Worm (Caenorhabditis elegans) whole organism, L4 larva: ENCODE data around the gene F49F1.18.

Experiments used
- F49E8.2 ChIP-seq: sonication (generic microtip); optimal IDR thresholded peaks from 2 replicates; lab custom pipeline; 2016; ENCODE audit warnings: missing compliant biosample characterization, mild to moderate bottlenecking, missing genetic modification characterization, borderline replicate concordance
- T20F7.1 ChIP-seq: fragments of 200-800 bp; sonication (Bioruptor generic); optimal IDR thresholded peaks from 2 replicates; lab custom pipeline; 2018; ENCODE audit warnings: mild to moderate bottlenecking, missing genetic modification characterization, missing compliant biosample characterization
- T26A8.4 ChIP-seq: fragments of 200-800 bp; sonication (Bioruptor generic); IDR thresholded peaks from 2 replicates; pipeline ENCODE4 v1.3.6; 2022; ENCODE audit warnings: missing genetic modification characterization, missing compliant biosample characterization
- Y48G9A.11 ChIP-seq: fragments of 200-800 bp; sonication (Bioruptor generic); IDR thresholded peaks from 2 replicates; pipeline ENCODE4 v1.3.6; 2022; ENCODE audit warnings: missing genetic modification reagents, missing genetic modification characterization, missing compliant biosample characterization
- Y5F2A.4 ChIP-seq: fragments of 200-800 bp; sonication (Bioruptor generic); optimal IDR thresholded peaks from 2 replicates; lab custom pipeline; 2018; ENCODE audit warnings: mild to moderate bottlenecking, missing genetic modification characterization, missing compliant biosample characterization
- attf-4 ChIP-seq: sonication (generic microtip); optimal IDR thresholded peaks from 3 replicates; lab custom pipeline; 2017; ENCODE audit warnings: missing biosample characterization, missing genetic modification characterization
- ceh-20 ChIP-seq: fragments of 200-800 bp; sonication (Bioruptor generic); IDR thresholded peaks from 2 replicates; pipeline ENCODE4 v1.3.6; 2022; ENCODE audit warnings: missing genetic modification reagents, missing genetic modification characterization, missing compliant biosample characterization
- ctbp-1 ChIP-seq: fragments of 200-800 bp; sonication (Bioruptor generic); IDR thresholded peaks from 2 replicates; pipeline ENCODE4 v1.3.6; 2022; ENCODE audit warnings: missing genetic modification reagents, missing genetic modification characterization, missing compliant biosample characterization
- daf-12 ChIP-seq: fragments of 150-350 bp; optimal IDR thresholded peaks from 2 replicates; lab custom pipeline; 2014; ENCODE audit warnings: missing biosample characterization, missing genetic modification reagents, missing genetic modification characterization
- duxl-1 ChIP-seq: sonication (generic microtip); optimal IDR thresholded peaks from 2 replicates; lab custom pipeline; 2016; ENCODE audit warnings: mild to moderate bottlenecking, missing genetic modification characterization, moderate library complexity, missing compliant biosample characterization; ENCODE audit not compliant: poor library complexity
- dve-1 ChIP-seq: sonication (generic microtip); optimal IDR thresholded peaks from 2 replicates; lab custom pipeline; 2017; ENCODE audit warnings: antibody characterized with exemption, mild to moderate bottlenecking, missing genetic modification characterization, missing compliant biosample characterization; ENCODE audit not compliant: insufficient read depth
- egl-27 ChIP-seq: sonication (generic microtip); optimal IDR thresholded peaks from 3 replicates; lab custom pipeline; 2017; ENCODE audit warnings: missing biosample characterization, missing genetic modification reagents, missing genetic modification characterization
- egl-43 ChIP-seq: fragments of 200-800 bp; sonication (Bioruptor generic); IDR thresholded peaks from 2 replicates; pipeline ENCODE4 v1.3.6; 2022; ENCODE audit warnings: missing genetic modification reagents, missing genetic modification characterization, missing compliant biosample characterization
- fkh-10 ChIP-seq: fragments of 150-350 bp; optimal IDR thresholded peaks from 2 replicates; lab custom pipeline; 2014; ENCODE audit warnings: missing biosample characterization, missing genetic modification reagents, missing genetic modification characterization
- fos-1 ChIP-seq: fragments of 150-350 bp; optimal IDR thresholded peaks from 2 replicates; lab custom pipeline; 2014; ENCODE audit warnings: missing biosample characterization, missing genetic modification characterization
- hlh-11 ChIP-seq: fragments of 200-800 bp; sonication (Bioruptor generic); optimal IDR thresholded peaks from 2 replicates; lab custom pipeline; 2018; ENCODE audit warnings: mild to moderate bottlenecking, missing genetic modification characterization, missing compliant biosample characterization
- hmg-1.1 ChIP-seq: fragments of 200-800 bp; sonication (Bioruptor generic); IDR thresholded peaks from 2 replicates; pipeline ENCODE4 v1.3.6; 2022; ENCODE audit warnings: missing genetic modification reagents, missing genetic modification characterization, missing compliant biosample characterization
- lim-7 ChIP-seq: fragments of 200-800 bp; sonication (Bioruptor generic); IDR thresholded peaks from 2 replicates; pipeline ENCODE4 v1.3.6; 2022; ENCODE audit warnings: missing genetic modification characterization, missing compliant biosample characterization
- lin-15B ChIP-seq: fragments of 150-350 bp; sonication (generic microtip); optimal IDR thresholded peaks from 3 replicates; lab custom pipeline; 2014; ENCODE audit warnings: missing biosample characterization, missing genetic modification characterization
- lin-38 ChIP-seq: fragments of 200-800 bp; sonication (Bioruptor generic); IDR thresholded peaks from 2 replicates; pipeline ENCODE4 v1.3.6; 2022; ENCODE audit warnings: missing genetic modification reagents, missing genetic modification characterization, missing compliant biosample characterization
- madf-5 ChIP-seq, 2 experiments: fragments of 200-800 bp; sonication (Bioruptor generic); IDR thresholded peaks; 2 replicates each; pipeline ENCODE4 v1.3.6; 2022; ENCODE audit warnings: missing compliant biosample characterization in 2 of 2, missing genetic modification characterization in 2 of 2
- mes-2 ChIP-seq: sonication (generic microtip); optimal IDR thresholded peaks from 2 replicates; lab custom pipeline; 2016; ENCODE audit warnings: missing genotype, mild to moderate bottlenecking, missing genetic modification characterization, missing compliant biosample characterization; ENCODE audit not compliant: poor library complexity, severe bottlenecking
- mxl-3 ChIP-seq: fragments of 200-800 bp; sonication (Bioruptor generic); optimal IDR thresholded peaks from 2 replicates; lab custom pipeline; 2018; ENCODE audit warnings: mild to moderate bottlenecking, missing genetic modification characterization, missing compliant biosample characterization
- nhr-76 ChIP-seq: fragments of 150-350 bp; optimal IDR thresholded peaks from 2 replicates; lab custom pipeline; 2014; ENCODE audit warnings: missing biosample characterization, missing genetic modification characterization
- pqm-1 ChIP-seq: sonication (generic microtip); optimal IDR thresholded peaks from 2 replicates; lab custom pipeline; 2017; ENCODE audit warnings: missing biosample characterization, missing genetic modification characterization
- sdz-12 ChIP-seq: fragments of 200-800 bp; sonication (Bioruptor generic); optimal IDR thresholded peaks from 2 replicates; lab custom pipeline; 2018; ENCODE audit warnings: mild to moderate bottlenecking, missing genetic modification characterization, missing compliant biosample characterization
- set-16 ChIP-seq: fragments of 200-800 bp; sonication (Bioruptor generic); IDR thresholded peaks from 2 replicates; pipeline ENCODE4 v1.3.6; 2022; ENCODE audit warnings: missing genetic modification reagents, missing genetic modification characterization, missing compliant biosample characterization
- snpc-1.2 ChIP-seq: fragments of 200-800 bp; sonication (Bioruptor generic); IDR thresholded peaks from 2 replicates; pipeline ENCODE4 v1.3.6; 2022; ENCODE audit warnings: missing genetic modification reagents, missing genetic modification characterization, missing compliant biosample characterization
- tra-1 ChIP-seq: fragments of 200-800 bp; sonication (Bioruptor generic); IDR thresholded peaks from 2 replicates; pipeline ENCODE4 v1.3.6; 2022; ENCODE audit warnings: missing genetic modification reagents, missing genetic modification characterization, missing compliant biosample characterization
- unc-62 ChIP-seq, 3 experiments: fragments of 150-350 bp in 1 of 3; sonication (generic microtip); optimal IDR thresholded peaks in 2 of 3; peaks in 1 of 3; 1 replicate in 1 of 3; 2 replicates in 2 of 3; lab custom pipeline; 2014 to 2017; ENCODE audit warnings: missing biosample characterization in 3 of 3, missing genetic modification characterization in 3 of 3, missing genetic modification reagents in 3 of 3, missing genotype in 1 of 3

Gene F49F1.18

DNA sequence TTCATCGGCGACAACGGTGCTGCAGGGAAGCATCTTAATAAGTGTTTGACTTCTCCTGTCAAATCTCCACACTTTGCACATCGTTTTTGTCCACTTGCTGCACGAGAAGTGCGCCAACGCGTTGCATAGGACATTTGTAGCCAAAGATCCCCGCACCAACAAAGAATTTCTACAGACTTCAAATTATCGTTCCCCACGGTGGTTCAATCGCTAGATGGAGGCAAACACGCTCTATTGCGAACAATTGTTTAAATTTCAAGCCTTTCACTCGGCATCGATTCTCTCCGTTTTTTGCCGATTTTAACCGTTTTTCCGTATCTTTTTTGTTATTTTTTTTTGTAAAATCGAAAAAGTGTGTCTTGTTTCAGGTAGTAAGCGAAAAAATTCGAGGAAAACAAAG is 39.9 kb upstream of the F49F1.18 start:
- TF ChIP-seq hmg-1.1 (GFP tag; lab: Robert Waterston, UW) (0 out of 2 replicates have a peak, but pooled peaks have one; percentile 25), lin-38 (GFP tag; lab: Robert Waterston, UW) (peak; percentile 87)

ce11 chrIV:4178424-4178823 is 38.3 kb upstream of the F49F1.18 start, which contains the start of gene tsen-34:
Gene tsen-34, plus strand, starts transcription at chrIV:4178457.
- TF ChIP-seq dve-1 (tag; lab: Kevin White, UChicago) = no peak
- TF ChIP-seq Y48G9A.11 = 0 out of 2 replicates have a peak, but pooled peaks have one; percentile 19
- TF ChIP-seq, all 104 proteins: peak for 1

DNA sequence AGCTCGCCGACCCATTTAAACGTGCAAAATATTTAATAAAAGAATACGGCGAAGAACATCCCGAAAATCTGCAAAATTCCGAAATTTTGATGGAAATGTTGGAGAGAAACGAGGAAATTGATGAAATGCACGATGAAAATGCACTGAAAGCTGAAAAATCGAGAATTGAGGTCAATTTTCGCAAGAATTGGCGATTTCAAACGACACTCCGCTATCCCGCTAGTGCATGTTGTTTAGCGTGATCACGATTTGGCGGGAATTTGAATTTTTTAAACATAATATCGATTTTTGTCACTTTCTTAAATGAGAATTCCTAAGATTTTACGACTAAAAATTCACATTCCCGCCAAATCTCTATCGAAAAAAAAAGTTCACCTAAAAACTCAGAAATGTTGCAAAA is 37.4 kb upstream of the F49F1.18 start:
- TF ChIP-seq Y5F2A.4 (GFP tag; lab: Kevin White, UChicago) (no peak), ceh-20 (no peak), Y48G9A.11 (peak; percentile 89)

- TF ChIP-seq Y48G9A.11 = peak; percentile 97
- TF ChIP-seq pqm-1 (tag; lab: Kevin White, UChicago) = no peak
- peak; percentile 71 for TF ChIP-seq F49E8.2 (tag; lab: Kevin White, UChicago)
- TF ChIP-seq T20F7.1 = peak; percentile 19
- no peak for TF ChIP-seq mxl-3
- TF ChIP-seq mes-2 (tag; lab: Kevin White, UChicago) = no peak
- no peak for TF ChIP-seq lin-15B (tag; lab: Kevin White, UChicago)
- TF ChIP-seq duxl-1 (tag; lab: Kevin White, UChicago) = no peak
- peak; percentile 25; the same call in 1 of the 2 replicates for TF ChIP-seq lin-38 (GFP tag; lab: Robert Waterston, UW)
Measured at ce11 chrIV:4176659-4177058, 36.5 kb upstream of the F49F1.18 start.

- TF ChIP-seq hmg-1.1 (GFP tag; lab: Robert Waterston, UW) (no peak), tra-1 (GFP tag; lab: Robert Waterston, UW) (no peak), madf-5 (GFP tag; IDR thresholded peaks at IDR 0.05; lab: Robert Waterston, UW) (no peak), set-16 (no peak), fos-1 (tag; lab: Kevin White, UChicago) (no peak), daf-12 (tag; lab: Kevin White, UChicago) (no peak), mxl-3 (no peak), ctbp-1 (GFP tag; lab: Robert Waterston, UW) (no peak), T26A8.4 (GFP tag; lab: Robert Waterston, UW) (no peak), snpc-1.2 (GFP tag; lab: Robert Waterston, UW) (no peak), hlh-11 (tag; lab: Kevin White, UChicago) (no peak), sdz-12 (GFP tag; lab: Kevin White, UChicago) (no peak), lin-38 (GFP tag; lab: Robert Waterston, UW) (no peak), fkh-10 (GFP tag; lab: Kevin White, UChicago) (no peak), egl-43 (GFP tag; lab: Robert Waterston, UW) (no peak)
Measured at ce11 chrIV:4176088-4176487, 35.9 kb upstream of the F49F1.18 start, which contains the start of gene dnj-15. Gene dnj-15, plus strand, starts transcription at chrIV:4176388.

ce11 chrIV:4173789-4174188 is 33.6 kb upstream of the F49F1.18 start, which contains the start of gene rnp-3:
Gene rnp-3, plus strand, starts transcription at chrIV:4174089.
- no peak for TF ChIP-seq nhr-76 (tag; lab: Kevin White, UChicago)
- no peak for TF ChIP-seq unc-62 (GFP tag; optimal IDR thresholded peaks at IDR 0.05 in 1 of 2; lab: Kevin White, UChicago)
- TF ChIP-seq unc-62 (tag; optimal IDR thresholded peaks at IDR 0.05; lab: Kevin White, UChicago) = no peak
- TF ChIP-seq attf-4 (tag; lab: Kevin White, UChicago) = no peak
- TF ChIP-seq egl-27 = no peak
- no peak for TF ChIP-seq lim-7 (GFP tag; lab: Robert Waterston, UW)
